Worm (Caenorhabditis elegans): Measurements from ENCODE around the gene math-16.

ce11 chrII:1870875-1871592 is 7.5 kb downstream of the math-16 start, which contains the start of gene math-10:
- TF ChIP-seq ztf-11 (tag; optimal IDR thresholded peaks at IDR 0.05) (no peak), drap-1 (GFP tag; optimal IDR thresholded peaks at IDR 0.05) (no peak), nhr-237 (tag; optimal IDR thresholded peaks at IDR 0.05) (no peak), unc-62 (GFP tag; optimal IDR thresholded peaks at IDR 0.05) (no peak), bed-3 (GFP tag; optimal IDR thresholded peaks at IDR 0.05) (no peak), lin-13 (tag; optimal IDR thresholded peaks at IDR 0.05) (no peak), ceh-83 (GFP tag; optimal IDR thresholded peaks at IDR 0.05) (no peak), mep-1 (tag; optimal IDR thresholded peaks at IDR 0.05) (no peak), nhr-76 (tag; optimal IDR thresholded peaks at IDR 0.05) (no peak), snpc-4 (tag; optimal IDR thresholded peaks at IDR 0.05) (no peak), nhr-2 (tag; optimal IDR thresholded peaks at IDR 0.05) (no peak), elt-3 (tag; optimal IDR thresholded peaks at IDR 0.05) (no peak), tbx-8 (GFP tag; optimal IDR thresholded peaks at IDR 0.05) (no peak)

All from whole organism, mixed stage, embryonic.